Worm (Caenorhabditis elegans) whole organism, L4/young adult: Measurements from ENCODE around the gene C29E4.9.

Source experiments
- W03F9.2 ChIP-seq: fragments of 150-350 bp; optimal IDR thresholded peaks from 2 replicates; lab custom pipeline; 2014; ENCODE audit warnings: missing biosample characterization, missing genetic modification characterization
- him-1 ChIP-seq: sonication (generic microtip); optimal IDR thresholded peaks from 2 replicates; lab custom pipeline; 2016; ENCODE audit warnings: missing genotype, missing genetic modification reagents, missing genetic modification characterization, missing compliant biosample characterization

DNA sequence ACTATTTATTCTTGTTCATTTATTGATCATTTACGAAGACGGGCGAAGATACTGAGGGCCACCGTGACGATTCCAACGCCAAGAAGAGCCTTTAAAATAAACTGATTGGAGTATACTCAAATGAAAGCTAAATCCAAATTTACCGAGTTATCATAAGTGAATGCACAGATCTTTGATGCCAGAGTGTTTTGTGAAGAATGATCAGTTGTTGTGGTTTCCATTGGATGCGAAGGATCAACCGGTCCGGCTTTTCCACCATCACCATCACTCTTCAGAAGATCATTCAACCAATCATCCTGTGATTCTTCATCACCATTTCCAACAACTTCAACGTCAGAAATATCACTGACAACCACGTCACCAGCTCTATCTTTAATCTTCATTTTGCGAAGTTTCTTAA, 20.4 kb upstream of the C29E4.9 start:
- TF ChIP-seq him-1: no peak
- TF ChIP-seq W03F9.2: no peak
